Worm (Caenorhabditis elegans) whole organism, L1 larva: ENCODE data around the gene acs-7.

Source experiments
- C16A3.4 ChIP-seq: fragments of 150-350 bp; optimal IDR thresholded peaks from 2 replicates; lab custom pipeline; 2014; ENCODE audit warnings: missing biosample characterization, missing genetic modification characterization
- C34B4.2 ChIP-seq: sonication (generic microtip); optimal IDR thresholded peaks from 2 replicates; lab custom pipeline; 2017; ENCODE audit warnings: mild to moderate bottlenecking, missing genetic modification characterization, missing compliant biosample characterization
- F16B12.6 ChIP-seq: fragments of 150-350 bp; optimal IDR thresholded peaks from 2 replicates; lab custom pipeline; 2014; ENCODE audit warnings: missing biosample characterization, missing genetic modification characterization
- Y116A8C.19 ChIP-seq: sonication (generic microtip); optimal IDR thresholded peaks from 2 replicates; lab custom pipeline; 2016; ENCODE audit warnings: missing compliant biosample characterization, missing genetic modification characterization, borderline replicate concordance
- aha-1 ChIP-seq: fragments of 150-350 bp; optimal IDR thresholded peaks from 2 replicates; lab custom pipeline; 2014; ENCODE audit warnings: missing biosample characterization, missing genetic modification characterization
- ama-1 ChIP-seq: fragments of 150-350 bp; optimal IDR thresholded peaks from 2 replicates; lab custom pipeline; 2014
- blmp-1 ChIP-seq: fragments of 150-350 bp; optimal IDR thresholded peaks from 2 replicates; lab custom pipeline; 2014; ENCODE audit warnings: missing biosample characterization, missing genetic modification characterization
- ceh-82 ChIP-seq, 3 experiments: fragments of 150-350 bp in 1 of 3; sonication (generic microtip) in 2 of 3; optimal IDR thresholded peaks; 2 replicates each; lab custom pipeline; 2014 to 2017; ENCODE audit warnings: missing biosample characterization in 3 of 3, missing genetic modification characterization in 3 of 3
- ceh-88 ChIP-seq: fragments of 200-800 bp; sonication (Bioruptor generic); IDR thresholded peaks from 2 replicates; pipeline ENCODE4 v1.3.6; 2022; ENCODE audit warnings: missing genetic modification characterization, missing compliant biosample characterization
- dsc-1 ChIP-seq: sonication (generic microtip); optimal IDR thresholded peaks from 2 replicates; lab custom pipeline; 2016; ENCODE audit warnings: mild to moderate bottlenecking, missing genetic modification characterization, missing compliant biosample characterization
- efl-1 ChIP-seq, 4 experiments: fragments of 150-350 bp; optimal IDR thresholded peaks in 3 of 4; peaks in 1 of 4; 1 replicate in 1 of 4; 2 replicates in 3 of 4; lab custom pipeline; 2014; ENCODE audit warnings: missing biosample characterization in 2 of 4, missing genetic modification characterization in 2 of 4, missing genetic modification reagents in 2 of 4
- efl-3 ChIP-seq: fragments of 200-800 bp; sonication (Bioruptor generic); optimal IDR thresholded peaks from 2 replicates; lab custom pipeline; 2018; ENCODE audit warnings: mild to moderate bottlenecking, missing genetic modification characterization, missing compliant biosample characterization
- egl-13 ChIP-seq: sonication (generic microtip); optimal IDR thresholded peaks from 2 replicates; lab custom pipeline; 2016; ENCODE audit warnings: missing genotype, missing genetic modification reagents, missing genetic modification characterization, missing compliant biosample characterization
- elt-2 ChIP-seq: sonication (generic microtip); optimal IDR thresholded peaks from 2 replicates; lab custom pipeline; 2016; ENCODE audit warnings: missing genetic modification characterization, mild to moderate bottlenecking, inconsistent platforms, missing compliant biosample characterization, missing genetic modification reagents
- elt-3 ChIP-seq, 6 experiments: fragments of 150-350 bp in 1 of 6; sonication (generic microtip); optimal IDR thresholded peaks; 2 replicates each; lab custom pipeline; 2017 to 2018; ENCODE audit warnings: missing biosample characterization in 6 of 6, missing genetic modification characterization in 6 of 6, inconsistent platforms in 1 of 6
- hlh-17 ChIP-seq: fragments of 200-800 bp; sonication (Bioruptor generic); optimal IDR thresholded peaks from 2 replicates; lab custom pipeline; 2018; ENCODE audit warnings: missing genetic modification characterization, mild to moderate bottlenecking, missing compliant biosample characterization, moderate library complexity, borderline replicate concordance
- hpl-2 ChIP-seq: fragments of 150-350 bp; optimal IDR thresholded peaks from 2 replicates; lab custom pipeline; 2014; ENCODE audit warnings: missing biosample characterization, missing genetic modification reagents, missing genetic modification characterization
- irx-1 ChIP-seq: sonication (generic microtip); optimal IDR thresholded peaks from 2 replicates; lab custom pipeline; 2016; ENCODE audit warnings: missing genetic modification characterization, missing compliant biosample characterization
- isw-1 ChIP-seq: fragments of 200-800 bp; sonication (Bioruptor generic); IDR thresholded peaks from 2 replicates; pipeline ENCODE4 v1.3.6; 2022; ENCODE audit warnings: missing genetic modification characterization, missing compliant biosample characterization
- jun-1 ChIP-seq: fragments of 150-350 bp; optimal IDR thresholded peaks from 2 replicates; lab custom pipeline; 2014; ENCODE audit warnings: missing biosample characterization, missing genetic modification reagents, missing genetic modification characterization
- lin-14 ChIP-seq: fragments of 200-800 bp; sonication (Bioruptor generic); optimal IDR thresholded peaks from 2 replicates; lab custom pipeline; 2018; ENCODE audit warnings: mild to moderate bottlenecking, missing genetic modification characterization, moderate library complexity, missing compliant biosample characterization
- lin-15B ChIP-seq: fragments of 150-350 bp; sonication (generic microtip); optimal IDR thresholded peaks from 3 replicates; lab custom pipeline; 2014; ENCODE audit warnings: missing biosample characterization, missing genetic modification characterization
- lin-39 ChIP-seq: fragments of 150-350 bp; optimal IDR thresholded peaks from 2 replicates; lab custom pipeline; 2014; ENCODE audit warnings: missing biosample characterization, missing genetic modification reagents, missing genetic modification characterization
- mab-9 ChIP-seq: fragments of 200-800 bp; sonication (Bioruptor generic); IDR thresholded peaks from 2 replicates; pipeline ENCODE4 v1.3.6; 2022; ENCODE audit warnings: missing genetic modification reagents, missing genetic modification characterization, missing compliant biosample characterization
- mef-2 ChIP-seq: fragments of 150-350 bp; optimal IDR thresholded peaks from 2 replicates; lab custom pipeline; 2014; ENCODE audit warnings: missing biosample characterization, missing genetic modification characterization
- nhr-12 ChIP-seq: sonication (generic microtip); optimal IDR thresholded peaks from 2 replicates; lab custom pipeline; 2017; ENCODE audit warnings: missing biosample characterization, missing genetic modification characterization
- nhr-237 ChIP-seq: fragments of 150-350 bp; optimal IDR thresholded peaks from 2 replicates; lab custom pipeline; 2014; ENCODE audit warnings: missing biosample characterization, missing genetic modification characterization
- nhr-28 ChIP-seq: fragments of 150-350 bp; optimal IDR thresholded peaks from 2 replicates; lab custom pipeline; 2014; ENCODE audit warnings: missing biosample characterization, missing genetic modification characterization
- nhr-77 ChIP-seq: fragments of 150-350 bp; optimal IDR thresholded peaks from 2 replicates; lab custom pipeline; 2014; ENCODE audit warnings: missing biosample characterization, missing genetic modification characterization
- nhr-85 ChIP-seq: sonication (generic microtip); peaks from one replicate; lab custom pipeline; 2016; ENCODE audit warnings: missing genetic modification characterization, inconsistent platforms, missing compliant biosample characterization
- pag-3 ChIP-seq: sonication (generic microtip); optimal IDR thresholded peaks from 2 replicates; lab custom pipeline; 2017; ENCODE audit warnings: missing genetic modification characterization, mild to moderate bottlenecking, missing compliant biosample characterization, antibody characterized with exemption, borderline replicate concordance; ENCODE audit not compliant: insufficient read depth
- pax-3 ChIP-seq: fragments of 200-800 bp; sonication (Bioruptor generic); optimal IDR thresholded peaks from 2 replicates; lab custom pipeline; 2018; ENCODE audit warnings: mild to moderate bottlenecking, missing genetic modification characterization, moderate library complexity, missing compliant biosample characterization
- rnt-1 ChIP-seq: sonication (generic microtip); optimal IDR thresholded peaks from 2 replicates; lab custom pipeline; 2016; ENCODE audit warnings: mild to moderate bottlenecking, missing genetic modification characterization, moderate library complexity, missing compliant biosample characterization
- skn-1 ChIP-seq: fragments of 150-350 bp; optimal IDR thresholded peaks from 2 replicates; lab custom pipeline; 2014; ENCODE audit warnings: missing biosample characterization, missing genetic modification characterization
- snpc-4 ChIP-seq: fragments of 150-350 bp; optimal IDR thresholded peaks from 2 replicates; lab custom pipeline; 2014; ENCODE audit warnings: missing biosample characterization, missing genetic modification characterization
- snu-23 ChIP-seq: sonication (generic microtip); optimal IDR thresholded peaks from 2 replicates; lab custom pipeline; 2016; ENCODE audit warnings: missing genetic modification characterization, missing compliant biosample characterization
- sup-37 ChIP-seq: fragments of 200-800 bp; sonication (Bioruptor generic); optimal IDR thresholded peaks from 2 replicates; lab custom pipeline; 2018; ENCODE audit warnings: mild to moderate bottlenecking, missing genetic modification characterization, missing compliant biosample characterization
- swsn-7 ChIP-seq: sonication (generic microtip); optimal IDR thresholded peaks from 2 replicates; lab custom pipeline; 2016; ENCODE audit warnings: missing genetic modification characterization, missing compliant biosample characterization
- tbx-2 ChIP-seq: sonication (generic microtip); optimal IDR thresholded peaks from 2 replicates; lab custom pipeline; 2016; ENCODE audit warnings: missing genetic modification characterization, missing compliant biosample characterization
- tlp-1 ChIP-seq: fragments of 150-350 bp; optimal IDR thresholded peaks from 2 replicates; lab custom pipeline; 2014; ENCODE audit warnings: missing biosample characterization, missing genetic modification characterization
- unc-130 ChIP-seq: fragments of 150-350 bp; optimal IDR thresholded peaks from 2 replicates; lab custom pipeline; 2017; ENCODE audit warnings: missing biosample characterization, missing genetic modification characterization, inconsistent platforms
- unc-30 ChIP-seq: sonication (generic microtip); optimal IDR thresholded peaks from 2 replicates; lab custom pipeline; 2017; ENCODE audit warnings: missing biosample characterization, missing genetic modification characterization
- unc-62 ChIP-seq: fragments of 150-350 bp; optimal IDR thresholded peaks from 2 replicates; lab custom pipeline; 2014; ENCODE audit warnings: missing biosample characterization, missing genetic modification reagents, missing genetic modification characterization
- unc-86 ChIP-seq: sonication (generic microtip); optimal IDR thresholded peaks from 2 replicates; lab custom pipeline; 2016; ENCODE audit warnings: missing genetic modification characterization, missing compliant biosample characterization
- unc-98 ChIP-seq: fragments of 200-800 bp; sonication (Bioruptor generic); IDR thresholded peaks from 2 replicates; pipeline ENCODE4 v1.3.6; 2022; ENCODE audit warnings: missing genetic modification characterization, missing compliant biosample characterization
- zip-4 ChIP-seq: fragments of 200-800 bp; sonication (Bioruptor generic); optimal IDR thresholded peaks from 2 replicates; lab custom pipeline; 2018; ENCODE audit warnings: mild to moderate bottlenecking, missing genetic modification characterization, moderate library complexity, missing compliant biosample characterization

Gene acs-7

ce11 chrII:9285171-9286025, 6.4 kb upstream of the acs-7 start, which contains the start of gene mtrr-1 (continued):
- no peak for TF ChIP-seq mab-9 (GFP tag; lab: Robert Waterston, UW)
- peak; percentile 67 for TF ChIP-seq nhr-85 (tag; lab: Kevin White, UChicago)
- no peak for TF ChIP-seq elt-3 (tag; optimal IDR thresholded peaks at IDR 0.05; lab: Kevin White, UChicago)
- TF ChIP-seq zip-4 (GFP tag; lab: Kevin White, UChicago) = no peak
- TF ChIP-seq skn-1 (tag; lab: Kevin White, UChicago) = no peak
- TF ChIP-seq swsn-7 (tag; lab: Kevin White, UChicago) = peak; percentile 9
- peak; percentile 28 for TF ChIP-seq dsc-1
- TF ChIP-seq tbx-2 (tag; lab: Kevin White, UChicago) = no peak
- no peak for TF ChIP-seq jun-1 (tag; lab: Kevin White, UChicago)
- TF ChIP-seq nhr-28 (tag; lab: Kevin White, UChicago) = no peak
- no peak for TF ChIP-seq aha-1 (tag; lab: Kevin White, UChicago)
- TF ChIP-seq snpc-4 (tag; lab: Kevin White, UChicago) = no peak
- peak; percentile 5 for TF ChIP-seq egl-13
- no peak for TF ChIP-seq lin-14 (GFP tag; lab: Kevin White, UChicago)
- TF ChIP-seq unc-86 (tag; lab: Kevin White, UChicago) = no peak
- TF ChIP-seq nhr-12 = no peak
- TF ChIP-seq efl-3 (GFP tag; lab: Kevin White, UChicago) = no peak
- TF ChIP-seq pag-3 (tag; lab: Kevin White, UChicago) = no peak
- TF ChIP-seq unc-130 (tag; lab: Kevin White, UChicago) = no peak
- TF ChIP-seq ama-1 (lab: Kevin White, UChicago) = peak; percentile 59
- no peak for TF ChIP-seq irx-1 (tag; lab: Kevin White, UChicago)
- TF ChIP-seq rnt-1 = peak; percentile 13
- no peak for TF ChIP-seq ceh-82 (tag; optimal IDR thresholded peaks at IDR 0.05; lab: Kevin White, UChicago)
- peak; percentile 7 for TF ChIP-seq snu-23 (GFP tag; lab: Kevin White, UChicago)
- no peak for TF ChIP-seq C16A3.4 (tag; lab: Kevin White, UChicago)
- peak; percentile 72 for TF ChIP-seq F16B12.6 (tag; lab: Kevin White, UChicago)
- no peak for TF ChIP-seq nhr-77 (tag; lab: Kevin White, UChicago)
- no peak for TF ChIP-seq blmp-1 (tag; lab: Kevin White, UChicago)
- TF ChIP-seq nhr-237 (tag; lab: Kevin White, UChicago) = no peak
- TF ChIP-seq unc-98 (GFP tag; lab: Robert Waterston, UW) = no peak
- TF ChIP-seq hlh-17 (GFP tag; lab: Kevin White, UChicago) = peak; percentile 25
- TF ChIP-seq lin-39 (tag; lab: Kevin White, UChicago) = no peak
- TF ChIP-seq C34B4.2 (tag; lab: Kevin White, UChicago) = no peak
- no peak for TF ChIP-seq hpl-2 (GFP tag; lab: Kevin White, UChicago)

ce11 chrII:9289127-9289526, 2.7 kb upstream of the acs-7 start:
- TF ChIP-seq pax-3 (tag; lab: Kevin White, UChicago) = no peak
- peak; percentile 21 for TF ChIP-seq nhr-85 (tag; lab: Kevin White, UChicago)
- no peak for TF ChIP-seq sup-37 (GFP tag; lab: Kevin White, UChicago)

- TF ChIP-seq jun-1 (tag; lab: Kevin White, UChicago) = no peak
- TF ChIP-seq nhr-237 (tag; lab: Kevin White, UChicago) = no peak
- no peak for TF ChIP-seq egl-13
- no peak for TF ChIP-seq unc-86 (tag; lab: Kevin White, UChicago)
- TF ChIP-seq unc-62 (GFP tag; lab: Kevin White, UChicago) = no peak
- TF ChIP-seq efl-1 (optimal IDR thresholded peaks at IDR 0.05; lab: Kevin White, UChicago) = no peak
- TF ChIP-seq efl-1 (GFP tag; optimal IDR thresholded peaks at IDR 0.05 in 1 of 2; lab: Kevin White, UChicago) = peak in 1 of 2 experiments; percentile 84
- no peak for TF ChIP-seq mef-2 (tag; lab: Kevin White, UChicago)
- TF ChIP-seq Y116A8C.19 (tag; lab: Kevin White, UChicago) = no peak
- TF ChIP-seq blmp-1 (tag; lab: Kevin White, UChicago) = peak; percentile 66
- no peak for TF ChIP-seq isw-1
- TF ChIP-seq rnt-1 = no peak
- TF ChIP-seq ceh-88 (GFP tag; lab: Robert Waterston, UW) = no peak
- TF ChIP-seq ama-1 (lab: Kevin White, UChicago) = no peak
- no peak for TF ChIP-seq elt-2 (tag; lab: Kevin White, UChicago)
- TF ChIP-seq unc-30 (tag; lab: Kevin White, UChicago) = no peak
- no peak for TF ChIP-seq lin-15B
- no peak for TF ChIP-seq tlp-1
- TF ChIP-seq, all 84 proteins: peak for 2
These were observed 3.9 kb downstream of the acs-7 start, which contains the start of gene C01G6.9 for ce11 chrII:9295678-9296077. TSS of gene C01G6.9 (minus strand) at chrII:9295818.
